Worm (Caenorhabditis elegans) whole organism, L1 larva: ENCODE results near the gene T25E12.16.

Source experiments
- ama-1 ChIP-seq: fragments of 150-350 bp; optimal IDR thresholded peaks from 2 replicates; lab custom pipeline; 2014
- blmp-1 ChIP-seq: fragments of 150-350 bp; optimal IDR thresholded peaks from 2 replicates; lab custom pipeline; 2014; ENCODE audit warnings: missing biosample characterization, missing genetic modification characterization
- dpl-1 ChIP-seq, 3 experiments: fragments of 150-350 bp in 2 of 3; sonication (generic microtip) in 1 of 3; optimal IDR thresholded peaks; 2 replicates each; lab custom pipeline; 2014 to 2017; ENCODE audit warnings: missing biosample characterization in 3 of 3, missing genetic modification characterization in 3 of 3, missing genetic modification reagents in 3 of 3
- egl-27 ChIP-seq, 2 experiments: fragments of 150-350 bp in 1 of 2; sonication (generic microtip); optimal IDR thresholded peaks; 3 replicates each; lab custom pipeline; 2017 to 2018; ENCODE audit warnings: missing biosample characterization in 2 of 2, missing genetic modification characterization in 2 of 2, missing genetic modification reagents in 2 of 2
- fos-1 ChIP-seq: fragments of 150-350 bp; optimal IDR thresholded peaks from 2 replicates; lab custom pipeline; 2014; ENCODE audit warnings: missing biosample characterization, missing genetic modification characterization
- isw-1 ChIP-seq: fragments of 200-800 bp; sonication (Bioruptor generic); IDR thresholded peaks from 2 replicates; pipeline ENCODE4 v1.3.6; 2022; ENCODE audit warnings: missing genetic modification characterization, missing compliant biosample characterization
- lsy-2 ChIP-seq, 2 experiments: fragments of 150-350 bp; optimal IDR thresholded peaks; 2 replicates each; lab custom pipeline; 2014; ENCODE audit warnings: missing biosample characterization in 2 of 2, missing genetic modification characterization in 2 of 2
- mdl-1 ChIP-seq, 2 experiments: fragments of 150-350 bp; optimal IDR thresholded peaks; 2 replicates each; lab custom pipeline; 2014 to 2017; ENCODE audit warnings: missing biosample characterization in 2 of 2, missing genetic modification characterization in 2 of 2, inconsistent platforms in 1 of 2
- mep-1 ChIP-seq: fragments of 150-350 bp; optimal IDR thresholded peaks from 2 replicates; lab custom pipeline; 2014; ENCODE audit warnings: missing biosample characterization, missing genetic modification characterization
- nhr-28 ChIP-seq: fragments of 150-350 bp; optimal IDR thresholded peaks from 2 replicates; lab custom pipeline; 2014; ENCODE audit warnings: missing biosample characterization, missing genetic modification characterization
- sox-4 ChIP-seq: sonication (generic microtip); optimal IDR thresholded peaks from 2 replicates; lab custom pipeline; 2016; ENCODE audit warnings: missing genetic modification characterization, missing compliant biosample characterization
- unc-98 ChIP-seq: fragments of 200-800 bp; sonication (Bioruptor generic); IDR thresholded peaks from 2 replicates; pipeline ENCODE4 v1.3.6; 2022; ENCODE audit warnings: missing genetic modification characterization, missing compliant biosample characterization

DNA sequence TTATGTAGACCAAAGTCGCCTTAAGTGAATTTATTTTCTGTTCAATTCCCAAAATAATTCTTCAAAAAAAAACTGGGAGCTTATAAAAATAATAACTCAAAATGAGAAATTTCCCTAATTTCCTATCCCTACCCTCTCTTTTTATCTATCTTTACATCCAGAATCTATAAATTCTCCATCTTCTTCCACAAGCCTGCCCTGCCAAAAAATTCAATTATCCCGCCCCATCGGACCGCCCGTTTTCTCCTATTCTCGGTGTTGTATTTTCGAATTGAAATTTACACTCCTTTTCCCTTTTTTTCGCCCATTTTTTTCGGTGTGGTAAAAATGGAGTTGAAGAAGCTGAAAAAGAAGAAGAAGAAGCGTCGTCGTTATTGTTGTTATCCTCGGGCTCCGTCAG is 15.9 kb upstream of the T25E12.16 start:
- TF ChIP-seq sox-4 (tag; lab: Kevin White, UChicago): no peak
- TF ChIP-seq mep-1 (tag; lab: Kevin White, UChicago): no peak
- TF ChIP-seq egl-27 (tag; optimal IDR thresholded peaks at IDR 0.05; lab: Kevin White, UChicago): no peak
- TF ChIP-seq lsy-2 (tag; optimal IDR thresholded peaks at IDR 0.05; lab: Kevin White, UChicago): no peak
- no peak for TF ChIP-seq nhr-28
- TF ChIP-seq mdl-1 (tag; optimal IDR thresholded peaks at IDR 0.05; lab: Kevin White, UChicago): no peak
- TF ChIP-seq blmp-1 (tag; lab: Kevin White, UChicago): no peak
- TF ChIP-seq ama-1 (lab: Kevin White, UChicago): no peak
- no peak for TF ChIP-seq isw-1 (GFP tag; lab: Robert Waterston, UW)
- no peak for TF ChIP-seq fos-1
- TF ChIP-seq unc-98 (GFP tag; lab: Robert Waterston, UW): no peak
- no peak for TF ChIP-seq dpl-1 (GFP tag; optimal IDR thresholded peaks at IDR 0.05; lab: Kevin White, UChicago)
